Worm (Caenorhabditis elegans) whole organism, late embryonic: ENCODE results near the gene catp-2.

Experiments
- F13H6.1 ChIP-seq: sonication (generic microtip); optimal IDR thresholded peaks from 2 replicates; lab custom pipeline; 2016; ENCODE audit warnings: missing genetic modification characterization, missing compliant biosample characterization
- K09A11.1 ChIP-seq: sonication (generic microtip); optimal IDR thresholded peaks from 2 replicates; lab custom pipeline; 2017; ENCODE audit warnings: antibody characterized with exemption, mild to moderate bottlenecking, missing genetic modification characterization, missing compliant biosample characterization; ENCODE audit not compliant: insufficient read depth
- ama-1 ChIP-seq: fragments of 150-350 bp; optimal IDR thresholded peaks from 2 replicates; lab custom pipeline; 2014
- ceh-18 ChIP-seq: sonication (generic microtip); optimal IDR thresholded peaks from 2 replicates; lab custom pipeline; 2016; ENCODE audit warnings: missing genetic modification characterization, missing compliant biosample characterization
- ceh-9 ChIP-seq: sonication (generic microtip); optimal IDR thresholded peaks from 2 replicates; lab custom pipeline; 2016; ENCODE audit warnings: mild to moderate bottlenecking, missing genetic modification characterization, inconsistent platforms, missing compliant biosample characterization
- elt-4 ChIP-seq: sonication (generic microtip); optimal IDR thresholded peaks from 2 replicates; lab custom pipeline; 2016; ENCODE audit warnings: missing genetic modification characterization, missing compliant biosample characterization
- lin-11 ChIP-seq: fragments of 200-800 bp; sonication (Bioruptor generic); optimal IDR thresholded peaks from 2 replicates; lab custom pipeline; 2018; ENCODE audit warnings: mild to moderate bottlenecking, missing genetic modification characterization, missing compliant biosample characterization
- nhr-232 ChIP-seq: sonication (generic microtip); optimal IDR thresholded peaks from 2 replicates; lab custom pipeline; 2016; ENCODE audit warnings: missing genetic modification characterization, missing compliant biosample characterization
- npax-4 ChIP-seq: sonication (generic microtip); optimal IDR thresholded peaks from 2 replicates; lab custom pipeline; 2016; ENCODE audit warnings: missing genetic modification characterization, missing compliant biosample characterization
- pag-3 ChIP-seq: sonication (generic microtip); optimal IDR thresholded peaks from 2 replicates; lab custom pipeline; 2016; ENCODE audit warnings: missing compliant biosample characterization, missing genetic modification characterization, borderline replicate concordance
- pqm-1 ChIP-seq: sonication (generic microtip); optimal IDR thresholded peaks from 2 replicates; lab custom pipeline; 2016; ENCODE audit warnings: missing genetic modification characterization, missing compliant biosample characterization
- unc-42 ChIP-seq: sonication (generic microtip); optimal IDR thresholded peaks from 2 replicates; lab custom pipeline; 2016; ENCODE audit warnings: missing genotype, missing genetic modification characterization, missing compliant biosample characterization
- unc-55 ChIP-seq: sonication (generic microtip); optimal IDR thresholded peaks from 2 replicates; lab custom pipeline; 2017; ENCODE audit warnings: missing biosample characterization, missing genetic modification reagents, missing genetic modification characterization
- zip-5 ChIP-seq: sonication (generic microtip); optimal IDR thresholded peaks from 2 replicates; lab custom pipeline; 2016; ENCODE audit warnings: missing genetic modification characterization, missing compliant biosample characterization

- TF ChIP-seq K09A11.1 (tag; lab: Kevin White, UChicago) (no peak), zip-5 (no peak), unc-55 (no peak), nhr-232 (tag; lab: Kevin White, UChicago) (no peak), F13H6.1 (no peak), unc-42 (tag; lab: Kevin White, UChicago) (no peak), lin-11 (tag; lab: Kevin White, UChicago) (no peak), ama-1 (lab: Kevin White, UChicago) (no peak), npax-4 (no peak), pag-3 (tag; lab: Kevin White, UChicago) (no peak), elt-4 (tag; lab: Kevin White, UChicago) (no peak), ceh-18 (tag; lab: Kevin White, UChicago) (no peak), ceh-9 (no peak), pqm-1 (no peak)
Observed at ce11 chrV:4980094-4980493, 45.6 kb downstream of the catp-2 start.
